Worm (Caenorhabditis elegans) whole organism, young adult: ENCODE data around the gene nstp-2.

Experiments
- C17E4.6 ChIP-seq: fragments of 200-800 bp; sonication (Bioruptor generic); IDR thresholded peaks from 2 replicates; pipeline ENCODE4 v1.3.6; 2022; ENCODE audit warnings: missing genetic modification reagents, missing genetic modification characterization, missing compliant biosample characterization
- F49E8.2 ChIP-seq: sonication (generic microtip); optimal IDR thresholded peaks from 3 replicates; lab custom pipeline; 2017; ENCODE audit warnings: missing genetic modification characterization, mild to moderate bottlenecking, missing compliant biosample characterization, antibody characterized with exemption, moderate library complexity; ENCODE audit not compliant: insufficient read depth
- K11D2.4 ChIP-seq: fragments of 200-800 bp; sonication (Bioruptor generic); IDR thresholded peaks from 2 replicates; pipeline ENCODE4 v1.3.6; 2022; ENCODE audit warnings: missing genetic modification reagents, missing genetic modification characterization, missing compliant biosample characterization
- Y67H2A.10 ChIP-seq: fragments of 200-800 bp; sonication (Bioruptor generic); conservative IDR thresholded peaks from 2 replicates; pipeline ENCODE4 v1.3.6; 2022; ENCODE audit warnings: missing genetic modification reagents, missing genetic modification characterization, missing compliant biosample characterization
- ccch-3 ChIP-seq: fragments of 200-800 bp; sonication (Bioruptor generic); optimal IDR thresholded peaks from 2 replicates; lab custom pipeline; 2018; ENCODE audit warnings: mild to moderate bottlenecking, missing genetic modification characterization, missing compliant biosample characterization
- lin-54 ChIP-seq: fragments of 200-800 bp; sonication (Bioruptor generic); optimal IDR thresholded peaks from 2 replicates; lab custom pipeline; 2018; ENCODE audit warnings: mild to moderate bottlenecking, missing genetic modification characterization, missing compliant biosample characterization
- pbrm-1 ChIP-seq: fragments of 200-800 bp; sonication (Bioruptor generic); IDR thresholded peaks from 2 replicates; pipeline ENCODE4 v1.3.6; 2022; ENCODE audit warnings: missing genetic modification reagents, missing genetic modification characterization, missing compliant biosample characterization
- snpc-4 ChIP-seq, 5 experiments: fragments of 150-350 bp in 1 of 5; sonication (generic microtip) in 4 of 5; optimal IDR thresholded peaks; 2 replicates each; lab custom pipeline; 2014 to 2018; ENCODE audit warnings: missing genetic modification characterization in 5 of 5, missing biosample characterization in 3 of 5, antibody characterized with exemption in 2 of 5, mild to moderate bottlenecking in 2 of 5, missing compliant biosample characterization in 2 of 5, missing genotype in 2 of 5, moderate library complexity in 2 of 5, missing genetic modification reagents in 1 of 5
- tbx-9 ChIP-seq: sonication (generic microtip); optimal IDR thresholded peaks from 2 replicates; lab custom pipeline; 2016; ENCODE audit warnings: borderline replicate concordance, missing genetic modification characterization, inconsistent platforms, missing compliant biosample characterization
- unc-62 ChIP-seq: fragments of 150-350 bp; optimal IDR thresholded peaks from 2 replicates; lab custom pipeline; 2014; ENCODE audit warnings: missing biosample characterization, missing genetic modification reagents, missing genetic modification characterization
- zim-3 ChIP-seq: sonication (generic microtip); optimal IDR thresholded peaks from 2 replicates; lab custom pipeline; 2017; ENCODE audit warnings: mild to moderate bottlenecking, missing genetic modification characterization, moderate library complexity, missing compliant biosample characterization
- ztf-6 ChIP-seq: fragments of 200-800 bp; sonication (Bioruptor generic); IDR thresholded peaks from 2 replicates; pipeline ENCODE4 v1.3.6; 2022; ENCODE audit warnings: missing genetic modification reagents, missing genetic modification characterization, missing compliant biosample characterization

DNA sequence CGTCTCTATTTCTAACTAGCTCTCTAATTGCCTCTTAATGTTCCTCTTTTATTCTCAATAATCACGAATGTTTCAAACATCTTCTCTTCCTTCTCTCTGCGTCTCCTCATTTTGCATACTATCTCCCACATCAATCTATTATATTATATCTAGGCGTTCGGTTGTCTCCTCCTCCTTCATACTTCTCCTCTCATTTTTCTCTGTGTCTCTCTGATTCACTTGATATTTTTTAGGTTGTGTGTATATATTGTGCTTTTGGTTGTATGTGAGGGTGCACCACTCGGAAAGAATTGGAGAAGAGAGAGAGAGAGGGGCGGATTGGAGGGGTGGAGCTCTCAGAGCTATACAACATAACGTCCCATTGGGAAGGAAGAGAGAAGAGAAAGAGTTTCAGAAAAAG, 42.6 kb upstream of the nstp-2 start:
- no peak for TF ChIP-seq pbrm-1 (GFP tag; lab: Robert Waterston, UW)
- no peak for TF ChIP-seq ccch-3 (GFP tag; lab: Kevin White, UChicago)
- TF ChIP-seq C17E4.6, result no peak
- TF ChIP-seq F49E8.2 (tag; lab: Kevin White, UChicago), result no peak
- no peak for TF ChIP-seq lin-54
- no peak for TF ChIP-seq unc-62 (GFP tag; lab: Kevin White, UChicago)
- TF ChIP-seq tbx-9, result no peak
- no peak for TF ChIP-seq zim-3 (tag; lab: Kevin White, UChicago)
- TF ChIP-seq ztf-6 (GFP tag; lab: Robert Waterston, UW), result no peak
- no peak for TF ChIP-seq K11D2.4
- TF ChIP-seq snpc-4 (GFP tag; optimal IDR thresholded peaks at IDR 0.05; lab: Kevin White, UChicago), result no peak
- TF ChIP-seq snpc-4 (tag; optimal IDR thresholded peaks at IDR 0.05; lab: Kevin White, UChicago), result no peak
- no peak for TF ChIP-seq Y67H2A.10 (GFP tag; lab: Robert Waterston, UW)
